Worm (Caenorhabditis elegans): ENCODE data around the gene taf-6.1.
A peak's percentile ranks its signal among the peaks of the same experiment; 100 is the strongest.

The taf-6.1 gene

DNA sequence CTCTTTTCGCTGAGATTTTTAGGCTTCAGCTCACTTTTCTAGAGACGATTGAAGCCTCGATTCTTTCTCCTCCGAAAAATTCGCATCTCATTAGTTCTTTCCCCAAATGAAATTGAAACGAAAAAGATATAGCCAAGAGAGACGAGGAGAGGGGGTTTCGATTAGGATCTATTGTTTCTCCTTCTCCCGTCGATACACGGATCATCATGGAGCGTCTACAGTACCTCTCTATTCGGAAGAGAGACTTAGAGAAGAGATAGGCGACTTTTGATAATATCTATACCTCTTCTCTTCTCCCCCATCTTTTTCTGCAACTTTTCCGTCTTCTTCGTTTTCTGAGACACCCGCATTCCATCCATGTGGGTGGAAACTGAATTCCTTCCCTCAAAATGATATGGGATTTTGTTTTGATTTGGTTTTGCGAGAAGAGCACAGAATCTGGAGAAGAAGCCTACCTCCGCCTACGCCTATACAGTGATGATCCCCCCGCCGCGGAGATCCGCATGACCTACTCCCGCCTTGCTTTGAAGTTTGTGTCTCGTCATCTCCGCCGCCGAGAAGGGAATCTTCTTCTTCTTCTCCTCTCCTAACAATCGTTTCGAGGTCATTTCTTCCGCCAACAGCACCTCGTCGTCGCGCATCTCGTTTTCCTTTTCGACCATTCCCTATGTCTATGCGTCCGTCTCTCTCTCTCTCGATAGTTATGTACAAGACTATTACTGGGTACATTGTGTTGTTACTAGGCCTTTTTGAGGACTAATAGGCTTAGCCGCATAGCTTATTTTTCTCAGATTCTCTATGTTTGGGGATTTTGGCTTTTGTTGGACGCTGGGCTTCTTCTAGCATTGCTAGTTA lies 14.2 kb downstream of the taf-6.1 start (continued):
- TF ChIP-seq dmd-6 (GFP tag; IDR thresholded peaks at IDR 0.05) (no peak), saeg-2 (GFP tag; IDR thresholded peaks at IDR 0.05) (no peak), ceh-20 (GFP tag; IDR thresholded peaks at IDR 0.05) (no peak), lin-1 (GFP tag; IDR thresholded peaks at IDR 0.05) (no peak)

- TF ChIP-seq lin-15B (tag; optimal IDR thresholded peaks at IDR 0.05) (no peak), dmd-6 (GFP tag; IDR thresholded peaks at IDR 0.05) (peak; percentile 62), saeg-2 (GFP tag; IDR thresholded peaks at IDR 0.05) (no peak), hlh-30 (tag; optimal IDR thresholded peaks at IDR 0.05; ENCODE audit: insufficient read depth) (peak; percentile 39), pqm-1 (tag; optimal IDR thresholded peaks at IDR 0.05) (peak; percentile 16), sdz-12 (GFP tag; optimal IDR thresholded peaks at IDR 0.05) (no peak), nhr-25 (tag; optimal IDR thresholded peaks at IDR 0.05; ENCODE audit: borderline replicate concordance, insufficient read depth) (peak; percentile 41), php-3 (GFP tag; IDR thresholded peaks at IDR 0.05) (0 out of 2 replicates have a peak, but pooled peaks have one; percentile 29), unc-62 (GFP tag; optimal IDR thresholded peaks at IDR 0.05 in 1 of 2) (peak in 1 of 2 experiments; percentile 10), unc-62 (tag; optimal IDR thresholded peaks at IDR 0.05) (no peak), hlh-11 (tag; optimal IDR thresholded peaks at IDR 0.05) (peak; percentile 64), lsy-2 (tag; optimal IDR thresholded peaks at IDR 0.05) (peak in 1 of 2 experiments; percentile 11), dpl-1 (GFP tag; optimal IDR thresholded peaks at IDR 0.05) (peak; percentile 11), dmd-8 (GFP tag; IDR thresholded peaks at IDR 0.05) (no peak), T20F7.1 (GFP tag; optimal IDR thresholded peaks at IDR 0.05) (peak; percentile 7), mes-2 (tag; optimal IDR thresholded peaks at IDR 0.05; ENCODE audit: poor library complexity, severe bottlenecking) (peak; percentile 38), nhr-28 (tag; optimal IDR thresholded peaks at IDR 0.05) (peak; percentile 44), dve-1 (tag; optimal IDR thresholded peaks at IDR 0.05; ENCODE audit: insufficient read depth) (peak; percentile 36), daf-16 (GFP tag; optimal IDR thresholded peaks at IDR 0.05) (no peak), daf-16 (tag; optimal IDR thresholded peaks at IDR 0.05) (peak; percentile 63), tag-97 (GFP tag; IDR thresholded peaks at IDR 0.05) (no peak), madf-5 (GFP tag; IDR thresholded peaks at IDR 0.05) (peak in 1 of 2 experiments; percentile 39; a peak in 1 of 4 replicates), mdt-29 (GFP tag; IDR thresholded peaks at IDR 0.05) (peak; percentile 37; the same call in 1 of the 2 replicates), mep-1 (tag; optimal IDR thresholded peaks at IDR 0.05) (peak; percentile 24), tra-1 (GFP tag; IDR thresholded peaks at IDR 0.05) (0 out of 2 replicates have a peak, but pooled peaks have one; percentile 32)
These were observed 15.5 kb downstream of the taf-6.1 start for ce11 chrII:1143173-1143738.

- TF ChIP-seq mep-1 (tag; optimal IDR thresholded peaks at IDR 0.05) (no peak), set-16 (GFP tag; IDR thresholded peaks at IDR 0.05) (peak; percentile 50; the same call in 1 of the 2 replicates), aly-2 (tag; optimal IDR thresholded peaks at IDR 0.05) (peak; percentile 16), zag-1 (tag; optimal IDR thresholded peaks at IDR 0.05) (no peak), ctbp-1 (GFP tag; IDR thresholded peaks at IDR 0.05) (no peak)
These were observed 21.6 kb downstream of the taf-6.1 start for ce11 chrII:1149390-1149789.

ce11 chrII:1151810-1152209 lies 24.0 kb downstream of the taf-6.1 start:
- TF ChIP-seq lin-29 (GFP tag; IDR thresholded peaks at IDR 0.05) (no peak), tag-97 (GFP tag; IDR thresholded peaks at IDR 0.05) (no peak), dmd-9 (GFP tag; IDR thresholded peaks at IDR 0.05) (no peak), ztf-7 (tag; optimal IDR thresholded peaks at IDR 0.05) (no peak), aha-1 (tag) (peak; percentile 75), pha-4 (GFP tag; IDR thresholded peaks at IDR 0.05) (0 out of 2 replicates have a peak, but pooled peaks have one; percentile 21), pha-4 (tag; optimal IDR thresholded peaks at IDR 0.05) (no peak), vab-7 (GFP tag; IDR thresholded peaks at IDR 0.05) (no peak), ceh-44 (GFP tag; IDR thresholded peaks at IDR 0.05) (no peak), T20F7.1 (GFP tag; optimal IDR thresholded peaks at IDR 0.05) (no peak), unc-62 (GFP tag; optimal IDR thresholded peaks at IDR 0.05 in 1 of 2) (peak in 1 of 2 experiments; percentile 64), unc-62 (tag; optimal IDR thresholded peaks at IDR 0.05) (no peak), zip-11 (GFP tag; IDR thresholded peaks at IDR 0.05) (no peak)

Data from whole organism, L4 larva.